Fruit fly (Drosophila melanogaster): ENCODE results near the gene Rcd-1r.

Rcd-1r gene

dm6 chr2L:8987251-8987937 is 26.5 kb downstream of the Rcd-1r start:
- no peak for TF ChIP-seq pan (optimal IDR thresholded peaks at IDR 0.05)
- TF ChIP-seq usp (GFP tag; optimal IDR thresholded peaks at IDR 0.05), result no peak
- no peak for TF ChIP-seq EcR (GFP tag; optimal IDR thresholded peaks at IDR 0.05)

DNA sequence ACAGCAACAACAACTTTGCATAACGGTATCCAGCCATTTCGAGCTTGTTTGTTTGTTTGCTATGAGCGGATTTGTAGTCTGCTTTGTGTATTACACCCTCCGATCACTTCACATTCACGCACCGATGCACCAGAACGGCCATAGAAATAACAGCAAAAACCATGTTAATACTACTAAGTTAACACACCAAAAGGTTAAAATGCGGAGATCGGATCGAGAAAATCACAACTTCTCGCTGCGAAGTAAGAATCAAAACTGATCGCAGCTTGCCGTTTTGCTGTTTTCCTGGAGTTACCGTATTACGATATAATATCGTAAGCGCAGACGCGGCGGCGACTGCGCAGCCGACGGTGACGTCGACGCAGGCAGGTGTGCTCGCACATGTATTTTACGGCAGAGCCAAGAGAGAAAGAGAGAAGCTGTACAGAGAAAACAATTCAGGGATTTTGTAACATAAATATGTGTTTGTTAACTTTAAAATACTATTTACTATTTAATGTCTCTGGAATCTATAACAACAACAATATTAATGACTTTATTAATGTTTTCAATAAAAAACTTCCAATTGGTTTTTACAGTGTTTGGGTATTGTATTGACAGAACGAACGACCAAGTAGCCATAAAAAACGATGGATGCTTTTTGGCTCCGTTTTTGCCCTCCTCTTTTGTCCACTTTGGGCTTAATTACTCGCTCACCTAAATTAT is 29.1 kb downstream of the Rcd-1r start, which contains the start of gene CG13101:
Gene CG13101, minus strand, starts transcription at position 259 of the 705 bp plus-strand sequence.
- TF ChIP-seq usp (GFP tag; optimal IDR thresholded peaks at IDR 0.05) (no peak), CG8478 (optimal IDR thresholded peaks at IDR 0.05) (no peak)

DNA sequence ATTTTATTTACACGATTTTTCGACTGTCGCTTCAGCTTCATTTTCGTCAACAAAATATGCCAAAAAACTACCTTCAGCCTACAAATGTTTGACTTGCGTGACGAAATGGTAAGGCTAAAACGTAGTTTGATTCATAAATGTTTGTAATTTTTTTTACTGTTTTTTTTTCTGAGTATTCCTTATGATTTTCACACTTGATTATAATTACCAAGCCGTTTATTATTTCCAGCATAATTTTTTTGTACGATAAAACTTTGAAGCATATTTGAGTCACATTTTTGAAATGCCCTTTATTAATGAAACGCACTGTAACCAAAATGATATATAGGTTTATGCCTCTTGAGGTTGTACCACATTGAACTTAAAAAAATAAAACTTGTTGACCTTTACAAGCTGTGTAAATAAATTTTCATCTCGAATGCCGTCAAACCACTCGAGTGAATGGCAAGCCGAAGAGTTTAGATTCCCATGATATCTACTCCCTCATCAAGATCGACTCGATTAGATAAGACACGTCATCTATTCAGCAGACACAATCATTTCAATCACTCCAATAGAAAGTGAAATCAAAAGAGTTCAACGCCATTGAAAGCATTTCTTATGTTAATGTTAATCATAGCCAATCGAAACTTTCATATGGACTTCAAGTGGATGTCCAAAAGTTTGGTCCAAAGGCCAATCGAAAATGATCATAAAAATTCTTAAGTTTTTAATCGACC is 31.1 kb downstream of the Rcd-1r start:
- TF ChIP-seq psq (optimal IDR thresholded peaks at IDR 0.05) (no peak), pan (optimal IDR thresholded peaks at IDR 0.05) (no peak), CG8478 (optimal IDR thresholded peaks at IDR 0.05) (no peak), usp (GFP tag; optimal IDR thresholded peaks at IDR 0.05) (no peak), Dll (optimal IDR thresholded peaks at IDR 0.05) (no peak), EcR (GFP tag; optimal IDR thresholded peaks at IDR 0.05) (no peak)

DNA sequence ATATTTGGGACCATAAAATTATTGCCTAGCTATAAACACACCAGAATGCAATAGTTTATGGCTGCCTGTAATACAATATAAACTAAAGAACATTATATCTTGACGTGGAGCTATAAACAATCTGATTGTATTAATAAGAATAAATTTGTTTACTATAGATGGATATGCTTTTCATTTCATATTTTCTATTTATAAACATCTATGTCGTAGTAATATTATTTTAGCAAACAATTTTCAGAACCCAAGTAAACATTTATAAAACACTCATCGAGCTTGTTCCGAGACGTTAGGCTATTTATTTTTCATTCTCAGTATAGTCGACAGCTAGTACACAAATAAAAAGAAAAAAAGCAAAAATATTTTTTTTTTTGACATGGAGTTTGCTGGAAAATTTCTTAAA is 33.5 kb downstream of the Rcd-1r start, which contains the start of gene CG18662:
Gene CG18662, plus strand, starts transcription at position 301 of the 400 bp plus-strand sequence.
- TF ChIP-seq EcR (GFP tag; optimal IDR thresholded peaks at IDR 0.05) (no peak), pan (optimal IDR thresholded peaks at IDR 0.05) (no peak), Dll (optimal IDR thresholded peaks at IDR 0.05) (no peak)

- TF ChIP-seq EcR (GFP tag; optimal IDR thresholded peaks at IDR 0.05) (no peak), CG8478 (optimal IDR thresholded peaks at IDR 0.05) (no peak), pan (optimal IDR thresholded peaks at IDR 0.05) (no peak), Dll (optimal IDR thresholded peaks at IDR 0.05) (no peak), usp (GFP tag; optimal IDR thresholded peaks at IDR 0.05) (no peak), psq (optimal IDR thresholded peaks at IDR 0.05) (no peak)
These were observed 38.5 kb downstream of the Rcd-1r start, which contains the start of gene CG9541 for dm6 chr2L:8975328-8975727. Gene CG9541 (minus strand): TSS chr2L:8975428.

DNA sequence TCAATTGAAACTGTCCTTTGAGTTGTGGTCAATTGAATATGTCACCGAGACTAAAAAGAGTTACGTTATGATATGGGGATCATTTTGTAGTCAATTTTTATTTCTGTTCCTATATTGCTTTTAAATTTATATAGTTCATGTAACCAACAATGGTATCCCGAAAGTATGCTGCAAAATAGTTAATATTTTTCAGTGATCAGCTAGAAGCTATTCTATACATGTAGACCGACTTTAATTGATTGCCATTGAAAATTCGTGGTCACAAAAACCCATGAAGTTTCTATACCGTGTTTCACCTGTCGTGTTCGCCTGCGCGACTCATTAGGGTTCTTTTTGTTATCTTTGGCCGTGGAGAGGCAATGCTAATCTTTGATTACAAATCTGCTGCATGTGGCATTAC is 39.4 kb downstream of the Rcd-1r start:
- no peak for TF ChIP-seq pan (optimal IDR thresholded peaks at IDR 0.05)
- TF ChIP-seq EcR (GFP tag; optimal IDR thresholded peaks at IDR 0.05), result no peak
- no peak for TF ChIP-seq usp (GFP tag; optimal IDR thresholded peaks at IDR 0.05)
- TF ChIP-seq psq (optimal IDR thresholded peaks at IDR 0.05), result no peak

- no peak for TF ChIP-seq usp (GFP tag; optimal IDR thresholded peaks at IDR 0.05)
- no peak for TF ChIP-seq CG8478 (optimal IDR thresholded peaks at IDR 0.05)
- TF ChIP-seq EcR (GFP tag; optimal IDR thresholded peaks at IDR 0.05), result no peak
These were observed 41.0 kb downstream of the Rcd-1r start for dm6 chr2L:8972905-8973304.

- TF ChIP-seq Dll (optimal IDR thresholded peaks at IDR 0.05) (no peak), psq (optimal IDR thresholded peaks at IDR 0.05) (no peak), EcR (GFP tag; optimal IDR thresholded peaks at IDR 0.05) (no peak)
These were observed 46.6 kb downstream of the Rcd-1r start, which contains the start of gene CG18088 for dm6 chr2L:8967235-8967634. Gene CG18088 (plus strand): TSS chr2L:8967535.

DNA sequence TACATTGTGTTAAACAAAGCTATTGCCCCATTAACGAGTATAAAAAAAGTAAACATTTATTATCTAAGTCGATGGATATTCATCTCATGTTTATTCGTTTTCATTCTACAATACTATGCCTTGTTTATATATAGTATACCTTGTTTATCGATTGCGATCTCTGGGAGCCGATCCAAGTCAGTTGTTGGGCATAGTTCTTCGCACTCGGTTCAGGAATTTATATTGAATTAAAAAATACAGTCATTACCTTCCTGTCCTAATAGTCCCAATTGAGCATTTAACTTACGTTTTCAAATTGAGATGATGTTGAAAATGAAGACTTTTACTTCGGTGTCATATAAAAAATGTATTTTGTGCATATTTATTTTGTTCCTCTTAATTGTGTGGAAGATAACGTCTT is 49.2 kb downstream of the Rcd-1r start, which contains the start of gene CG32984:
Gene CG32984, plus strand, starts transcription at position 301 of the 400 bp plus-strand sequence.
- TF ChIP-seq pan (optimal IDR thresholded peaks at IDR 0.05) (no peak), psq (optimal IDR thresholded peaks at IDR 0.05) (no peak), CG8478 (optimal IDR thresholded peaks at IDR 0.05) (no peak), Dll (optimal IDR thresholded peaks at IDR 0.05) (no peak)

Data from whole organism.